Worm (Caenorhabditis elegans) whole organism, L4 larva: Measurements from ENCODE around the gene C32D5.12.

Source experiments
- F49E8.2 ChIP-seq: sonication (generic microtip); optimal IDR thresholded peaks from 2 replicates; lab custom pipeline; 2016; ENCODE audit warnings: missing compliant biosample characterization, mild to moderate bottlenecking, missing genetic modification characterization, borderline replicate concordance
- R02D3.7 ChIP-seq: fragments of 150-350 bp; sonication (generic microtip); optimal IDR thresholded peaks from 3 replicates; lab custom pipeline; 2014; ENCODE audit warnings: missing biosample characterization, missing genetic modification characterization
- T20F7.1 ChIP-seq: fragments of 200-800 bp; sonication (Bioruptor generic); optimal IDR thresholded peaks from 2 replicates; lab custom pipeline; 2018; ENCODE audit warnings: mild to moderate bottlenecking, missing genetic modification characterization, missing compliant biosample characterization
- Y105C5A.15 ChIP-seq: fragments of 200-800 bp; sonication (Bioruptor generic); IDR thresholded peaks from 2 replicates; pipeline ENCODE4 v1.3.6; 2022; ENCODE audit warnings: missing genetic modification characterization, missing compliant biosample characterization
- Y48G9A.11 ChIP-seq: fragments of 200-800 bp; sonication (Bioruptor generic); IDR thresholded peaks from 2 replicates; pipeline ENCODE4 v1.3.6; 2022; ENCODE audit warnings: missing genetic modification reagents, missing genetic modification characterization, missing compliant biosample characterization
- ZK337.2 ChIP-seq: fragments of 200-800 bp; sonication (Bioruptor generic); IDR thresholded peaks from 2 replicates; pipeline ENCODE4 v1.3.6; 2022; ENCODE audit warnings: missing genetic modification reagents, missing genetic modification characterization, missing compliant biosample characterization
- ama-1 ChIP-seq: fragments of 150-350 bp; optimal IDR thresholded peaks from 2 replicates; lab custom pipeline; 2014; ENCODE audit warnings: inconsistent platforms, mixed read lengths
- attf-4 ChIP-seq: sonication (generic microtip); optimal IDR thresholded peaks from 3 replicates; lab custom pipeline; 2017; ENCODE audit warnings: missing biosample characterization, missing genetic modification characterization
- ceh-20 ChIP-seq: fragments of 200-800 bp; sonication (Bioruptor generic); IDR thresholded peaks from 2 replicates; pipeline ENCODE4 v1.3.6; 2022; ENCODE audit warnings: missing genetic modification reagents, missing genetic modification characterization, missing compliant biosample characterization
- ceh-28 ChIP-seq: fragments of 150-350 bp; optimal IDR thresholded peaks from 2 replicates; lab custom pipeline; 2014; ENCODE audit warnings: missing biosample characterization, missing genetic modification reagents, missing genetic modification characterization
- ces-1 ChIP-seq: fragments of 150-350 bp; sonication (generic microtip); optimal IDR thresholded peaks from 4 replicates; lab custom pipeline; 2014; ENCODE audit warnings: missing biosample characterization, missing genetic modification reagents, missing genetic modification characterization
- daf-8 ChIP-seq: fragments of 200-800 bp; sonication (Bioruptor generic); IDR thresholded peaks from 2 replicates; pipeline ENCODE4 v1.3.6; 2022; ENCODE audit warnings: missing genetic modification characterization, missing compliant biosample characterization
- dmd-6 ChIP-seq: fragments of 200-800 bp; sonication (Bioruptor generic); IDR thresholded peaks from 2 replicates; pipeline ENCODE4 v1.3.6; 2022; ENCODE audit warnings: missing genetic modification reagents, missing genetic modification characterization, missing compliant biosample characterization
- dmd-8 ChIP-seq: fragments of 200-800 bp; sonication (Bioruptor generic); IDR thresholded peaks from 2 replicates; pipeline ENCODE4 v1.3.6; 2022; ENCODE audit warnings: missing genetic modification characterization, missing compliant biosample characterization
- dmd-9 ChIP-seq: fragments of 200-800 bp; sonication (Bioruptor generic); IDR thresholded peaks from 2 replicates; pipeline ENCODE4 v1.3.6; 2022; ENCODE audit warnings: missing genetic modification reagents, missing genetic modification characterization, missing compliant biosample characterization
- duxl-1 ChIP-seq: sonication (generic microtip); optimal IDR thresholded peaks from 2 replicates; lab custom pipeline; 2016; ENCODE audit warnings: mild to moderate bottlenecking, missing genetic modification characterization, moderate library complexity, missing compliant biosample characterization; ENCODE audit not compliant: poor library complexity
- dve-1 ChIP-seq: sonication (generic microtip); optimal IDR thresholded peaks from 2 replicates; lab custom pipeline; 2017; ENCODE audit warnings: antibody characterized with exemption, mild to moderate bottlenecking, missing genetic modification characterization, missing compliant biosample characterization; ENCODE audit not compliant: insufficient read depth
- egl-27 ChIP-seq: sonication (generic microtip); optimal IDR thresholded peaks from 3 replicates; lab custom pipeline; 2017; ENCODE audit warnings: missing biosample characterization, missing genetic modification reagents, missing genetic modification characterization
- fkh-10 ChIP-seq: fragments of 150-350 bp; optimal IDR thresholded peaks from 2 replicates; lab custom pipeline; 2014; ENCODE audit warnings: missing biosample characterization, missing genetic modification reagents, missing genetic modification characterization
- gei-8 ChIP-seq: fragments of 200-800 bp; sonication (Bioruptor generic); optimal IDR thresholded peaks from 2 replicates; lab custom pipeline; 2018; ENCODE audit warnings: mild to moderate bottlenecking, missing genetic modification characterization, missing compliant biosample characterization
- hlh-11 ChIP-seq: fragments of 200-800 bp; sonication (Bioruptor generic); optimal IDR thresholded peaks from 2 replicates; lab custom pipeline; 2018; ENCODE audit warnings: mild to moderate bottlenecking, missing genetic modification characterization, missing compliant biosample characterization
- lin-1 ChIP-seq: fragments of 200-800 bp; sonication (Bioruptor generic); IDR thresholded peaks from 2 replicates; pipeline ENCODE4 v1.3.6; 2022; ENCODE audit warnings: missing genetic modification reagents, missing genetic modification characterization, missing compliant biosample characterization
- lin-39 ChIP-seq: fragments of 150-350 bp; optimal IDR thresholded peaks from 2 replicates; lab custom pipeline; 2014; ENCODE audit warnings: missing biosample characterization, missing genetic modification reagents, missing genetic modification characterization
- lir-3 ChIP-seq: sonication (generic microtip); optimal IDR thresholded peaks from 2 replicates; lab custom pipeline; 2016; ENCODE audit warnings: mild to moderate bottlenecking, missing genetic modification characterization, missing compliant biosample characterization
- lsy-2 ChIP-seq, 2 experiments: fragments of 150-350 bp in 1 of 2; sonication (generic microtip) in 1 of 2; optimal IDR thresholded peaks; 2 replicates each; lab custom pipeline; 2014 to 2017; ENCODE audit warnings: missing biosample characterization in 2 of 2, missing genetic modification characterization in 2 of 2
- madf-5 ChIP-seq, 2 experiments: fragments of 200-800 bp; sonication (Bioruptor generic); IDR thresholded peaks; 2 replicates each; pipeline ENCODE4 v1.3.6; 2022; ENCODE audit warnings: missing compliant biosample characterization in 2 of 2, missing genetic modification characterization in 2 of 2
- mdl-1 ChIP-seq, 2 experiments: fragments of 150-350 bp in 1 of 2; sonication (generic microtip) in 1 of 2; optimal IDR thresholded peaks; 2 replicates each; lab custom pipeline; 2014 to 2017; ENCODE audit warnings: missing biosample characterization in 2 of 2, missing genetic modification characterization in 2 of 2
- mes-2 ChIP-seq: sonication (generic microtip); optimal IDR thresholded peaks from 2 replicates; lab custom pipeline; 2016; ENCODE audit warnings: missing genotype, mild to moderate bottlenecking, missing genetic modification characterization, missing compliant biosample characterization; ENCODE audit not compliant: poor library complexity, severe bottlenecking
- nhr-111 ChIP-seq: fragments of 200-800 bp; sonication (Bioruptor generic); optimal IDR thresholded peaks from 2 replicates; lab custom pipeline; 2018; ENCODE audit warnings: mild to moderate bottlenecking, missing genetic modification characterization, missing compliant biosample characterization
- nhr-237 ChIP-seq: sonication (generic microtip); optimal IDR thresholded peaks from 2 replicates; lab custom pipeline; 2017; ENCODE audit warnings: missing biosample characterization, missing genetic modification characterization
- nhr-28 ChIP-seq: fragments of 150-350 bp; optimal IDR thresholded peaks from 2 replicates; lab custom pipeline; 2014; ENCODE audit warnings: missing biosample characterization, missing genetic modification characterization
- nhr-41 ChIP-seq: fragments of 200-800 bp; sonication (Bioruptor generic); IDR thresholded peaks from 2 replicates; pipeline ENCODE4 v1.3.6; 2022; ENCODE audit warnings: missing genetic modification reagents, missing genetic modification characterization, missing compliant biosample characterization
- nhr-48 ChIP-seq: sonication (generic microtip); optimal IDR thresholded peaks from 2 replicates; lab custom pipeline; 2016; ENCODE audit warnings: mild to moderate bottlenecking, missing genetic modification characterization, missing compliant biosample characterization
- nhr-6 ChIP-seq: fragments of 150-350 bp; optimal IDR thresholded peaks from 2 replicates; lab custom pipeline; 2014; ENCODE audit warnings: missing biosample characterization, missing genetic modification characterization
- nhr-76 ChIP-seq: fragments of 150-350 bp; optimal IDR thresholded peaks from 2 replicates; lab custom pipeline; 2014; ENCODE audit warnings: missing biosample characterization, missing genetic modification characterization
- nhr-77 ChIP-seq: fragments of 150-350 bp; optimal IDR thresholded peaks from 2 replicates; lab custom pipeline; 2014; ENCODE audit warnings: missing biosample characterization, missing genetic modification characterization
- pha-4 ChIP-seq, 2 experiments: fragments of 150-350 bp in 1 of 2; fragments of 200-800 bp in 1 of 2; sonication (Bioruptor generic) in 1 of 2; IDR thresholded peaks in 1 of 2; optimal IDR thresholded peaks in 1 of 2; 2 replicates each; pipeline versions ENCODE4 v1.3.6 to Lab custom; 2014 to 2022; ENCODE audit warnings: missing genetic modification characterization in 2 of 2, missing genetic modification reagents in 2 of 2, missing biosample characterization in 1 of 2, missing compliant biosample characterization in 1 of 2
- php-3 ChIP-seq: fragments of 200-800 bp; sonication (Bioruptor generic); IDR thresholded peaks from 2 replicates; pipeline ENCODE4 v1.3.6; 2022; ENCODE audit warnings: missing genetic modification reagents, missing genetic modification characterization, missing compliant biosample characterization
- pqm-1 ChIP-seq: sonication (generic microtip); optimal IDR thresholded peaks from 2 replicates; lab custom pipeline; 2017; ENCODE audit warnings: missing biosample characterization, missing genetic modification characterization
- rbr-2 ChIP-seq: sonication (generic microtip); optimal IDR thresholded peaks from 2 replicates; lab custom pipeline; 2016; ENCODE audit warnings: missing genotype, missing genetic modification characterization, missing compliant biosample characterization
- set-16 ChIP-seq: fragments of 200-800 bp; sonication (Bioruptor generic); IDR thresholded peaks from 2 replicates; pipeline ENCODE4 v1.3.6; 2022; ENCODE audit warnings: missing genetic modification reagents, missing genetic modification characterization, missing compliant biosample characterization
- spr-3 ChIP-seq: fragments of 200-800 bp; sonication (Bioruptor generic); optimal IDR thresholded peaks from 2 replicates; lab custom pipeline; 2018; ENCODE audit warnings: mild to moderate bottlenecking, missing genetic modification characterization, missing compliant biosample characterization
- tag-97 ChIP-seq: fragments of 200-800 bp; sonication (Bioruptor generic); IDR thresholded peaks from 2 replicates; pipeline ENCODE4 v1.3.6; 2022; ENCODE audit warnings: missing genetic modification characterization, missing compliant biosample characterization
- tra-1 ChIP-seq: fragments of 200-800 bp; sonication (Bioruptor generic); IDR thresholded peaks from 2 replicates; pipeline ENCODE4 v1.3.6; 2022; ENCODE audit warnings: missing genetic modification reagents, missing genetic modification characterization, missing compliant biosample characterization
- vab-7 ChIP-seq: fragments of 200-800 bp; sonication (Bioruptor generic); IDR thresholded peaks from 2 replicates; pipeline ENCODE4 v1.3.6; 2022; ENCODE audit warnings: missing genetic modification reagents, missing genetic modification characterization, missing compliant biosample characterization
- zfp-3 ChIP-seq: fragments of 200-800 bp; sonication (Bioruptor generic); conservative IDR thresholded peaks from 2 replicates; pipeline ENCODE4 v1.3.6; 2022; ENCODE audit warnings: missing genetic modification reagents, missing genetic modification characterization, missing compliant biosample characterization
- zip-2 ChIP-seq: fragments of 150-350 bp; optimal IDR thresholded peaks from 2 replicates; lab custom pipeline; 2014; ENCODE audit warnings: missing biosample characterization, missing genetic modification characterization

Gene C32D5.12

ce11 chrII:6333887-6334286 is 24.9 kb downstream of the C32D5.12 start, which contains the start of gene ttc-39B:
Gene ttc-39B, minus strand, starts transcription at chrII:6333987.
- TF ChIP-seq pqm-1 (no peak), ceh-28 (tag; lab: Kevin White, UChicago) (no peak), Y105C5A.15 (GFP tag; lab: Robert Waterston, UW) (no peak), nhr-237 (tag; lab: Kevin White, UChicago) (no peak), nhr-111 (no peak), attf-4 (tag; lab: Kevin White, UChicago) (no peak), daf-8 (GFP tag; lab: Robert Waterston, UW) (no peak), pha-4 (GFP tag; IDR thresholded peaks at IDR 0.05; lab: Robert Waterston, UW) (no peak), pha-4 (tag; optimal IDR thresholded peaks at IDR 0.05; lab: Kevin White, UChicago) (no peak), F49E8.2 (tag; lab: Kevin White, UChicago) (no peak), set-16 (GFP tag; lab: Robert Waterston, UW) (no peak), nhr-76 (tag; lab: Kevin White, UChicago) (no peak), tra-1 (no peak), nhr-41 (GFP tag; lab: Robert Waterston, UW) (no peak), nhr-48 (tag; lab: Kevin White, UChicago) (no peak), tag-97 (GFP tag; lab: Robert Waterston, UW) (no peak), lsy-2 (tag; optimal IDR thresholded peaks at IDR 0.05; lab: Kevin White, UChicago) (no peak), ces-1 (GFP tag; lab: Kevin White, UChicago) (no peak), egl-27 (tag; lab: Kevin White, UChicago) (no peak), mes-2 (no peak)

ce11 chrII:6331222-6331830 is 27.5 kb downstream of the C32D5.12 start, which contains the start of gene set-4:
Gene set-4, minus strand, starts transcription at chrII:6331341.
- TF ChIP-seq zfp-3 (GFP tag; lab: Robert Waterston, UW), result 0 out of 2 replicates have a peak, but pooled peaks have one; percentile 65
- no peak for TF ChIP-seq R02D3.7 (tag; lab: Kevin White, UChicago)
- TF ChIP-seq duxl-1, result peak; percentile 77
- TF ChIP-seq T20F7.1 (GFP tag; lab: Kevin White, UChicago), result peak; percentile 85
- TF ChIP-seq fkh-10 (GFP tag; lab: Kevin White, UChicago), result peak; percentile 95
- TF ChIP-seq F49E8.2 (tag; lab: Kevin White, UChicago), result no peak
- TF ChIP-seq rbr-2 (tag; lab: Kevin White, UChicago), result peak; percentile 96
- peak; percentile 94 for TF ChIP-seq dve-1 (tag; lab: Kevin White, UChicago)
- TF ChIP-seq dmd-8 (GFP tag; lab: Robert Waterston, UW), result no peak
- TF ChIP-seq dmd-6, result peak; percentile 93
- peak; percentile 96 for TF ChIP-seq hlh-11 (tag; lab: Kevin White, UChicago)
- no peak for TF ChIP-seq lir-3 (tag; lab: Kevin White, UChicago)
- TF ChIP-seq mdl-1 (tag; optimal IDR thresholded peaks at IDR 0.05; lab: Kevin White, UChicago), result peak; percentile 19 to 94
- no peak for TF ChIP-seq tag-97 (GFP tag; lab: Robert Waterston, UW)
- TF ChIP-seq spr-3 (GFP tag; lab: Kevin White, UChicago), result peak; percentile 68
- TF ChIP-seq nhr-6 (tag; lab: Kevin White, UChicago), result peak; percentile 79
- TF ChIP-seq nhr-28, result peak; percentile 86
- no peak for TF ChIP-seq egl-27 (tag; lab: Kevin White, UChicago)
- peak; percentile 81 for TF ChIP-seq nhr-77 (tag; lab: Kevin White, UChicago)
- TF ChIP-seq Y48G9A.11 (GFP tag; lab: Robert Waterston, UW), result no peak
- TF ChIP-seq pha-4 (GFP tag; IDR thresholded peaks at IDR 0.05; lab: Robert Waterston, UW), result peak; percentile 68
- TF ChIP-seq pha-4 (tag; optimal IDR thresholded peaks at IDR 0.05; lab: Kevin White, UChicago), result peak; percentile 67
- TF ChIP-seq gei-8 (GFP tag; lab: Kevin White, UChicago), result peak; percentile 35
- peak; percentile 32 for TF ChIP-seq pqm-1
- 0 out of 2 replicates have a peak, but pooled peaks have one; percentile 20 for TF ChIP-seq php-3
- TF ChIP-seq ama-1, result peak; percentile 69
- TF ChIP-seq zip-2, result no peak
- TF ChIP-seq lsy-2 (tag; optimal IDR thresholded peaks at IDR 0.05; lab: Kevin White, UChicago), result peak; percentile 79 to 95
- TF ChIP-seq ceh-20, result peak; percentile 88
- TF ChIP-seq madf-5 (GFP tag; IDR thresholded peaks at IDR 0.05; lab: Robert Waterston, UW), result no peak
- TF ChIP-seq ceh-28 (tag; lab: Kevin White, UChicago), result peak; percentile 29
- TF ChIP-seq lin-1, result peak; percentile 82; the same call in 1 of the 2 replicates
- TF ChIP-seq ZK337.2 (GFP tag; lab: Robert Waterston, UW), result no peak
- 0 out of 2 replicates have a peak, but pooled peaks have one; percentile 29 for TF ChIP-seq vab-7 (GFP tag; lab: Robert Waterston, UW)
- no peak for TF ChIP-seq lin-39
- no peak for TF ChIP-seq dmd-9 (GFP tag; lab: Robert Waterston, UW)
